Worm (Caenorhabditis elegans): ENCODE results near the gene W02B12.1.

- TF ChIP-seq scrt-1 (GFP tag; IDR thresholded peaks at IDR 0.05) (no peak), F13C5.2 (tag; optimal IDR thresholded peaks at IDR 0.05) (no peak), ceh-13 (GFP tag; optimal IDR thresholded peaks at IDR 0.05) (no peak), ama-1 (optimal IDR thresholded peaks at IDR 0.05) (no peak), tbx-37 (GFP tag; conservative IDR thresholded peaks at IDR 0.05) (no peak), tra-4 (tag; optimal IDR thresholded peaks at IDR 0.05) (no peak), pes-1 (GFP tag; IDR thresholded peaks at IDR 0.05) (no peak), hmbx-1 (tag; optimal IDR thresholded peaks at IDR 0.05) (no peak), B0310.2 (tag; optimal IDR thresholded peaks at IDR 0.05) (no peak), flt-1 (GFP tag; IDR thresholded peaks at IDR 0.05) (no peak), hmg-4 (GFP tag; optimal IDR thresholded peaks at IDR 0.05) (no peak), ceh-36 (tag; optimal IDR thresholded peaks at IDR 0.05) (no peak), hnd-1 (tag; optimal IDR thresholded peaks at IDR 0.05) (no peak)
Measured at ce11 chrII:11487999-11488398, 39.2 kb downstream of the W02B12.1 start, which contains the start of gene B0334.13.

Data from whole organism, early embryonic.